Worm (Caenorhabditis elegans): ENCODE measurements around the gene Y38H6C.9.

DNA sequence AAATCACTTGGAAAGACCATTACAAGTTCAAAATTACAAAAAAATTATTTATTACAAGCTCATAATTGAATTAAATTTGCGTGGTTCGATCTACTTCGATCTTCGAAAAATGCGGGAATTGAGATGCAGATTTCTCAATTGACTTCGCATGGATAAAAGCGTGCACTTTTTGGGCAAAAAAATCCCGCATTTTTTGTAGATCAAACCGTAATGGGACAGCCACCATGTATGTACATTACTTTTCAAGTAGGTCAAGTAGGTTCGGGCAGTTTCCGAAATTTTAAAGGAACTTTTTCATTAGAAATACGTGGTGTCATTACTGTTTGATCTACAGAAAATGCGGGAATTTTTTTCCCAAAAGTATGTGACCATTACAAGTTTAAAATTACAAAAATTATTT lies 24.5 kb downstream of the Y38H6C.9 start:
- no peak for TF ChIP-seq nhr-23 (tag; optimal IDR thresholded peaks at IDR 0.05)
- TF ChIP-seq nhr-76 (tag; optimal IDR thresholded peaks at IDR 0.05), result no peak
- no peak for TF ChIP-seq daf-12 (tag; optimal IDR thresholded peaks at IDR 0.05)
- TF ChIP-seq mdl-1 (tag; optimal IDR thresholded peaks at IDR 0.05), result no peak
